Worm (Caenorhabditis elegans): ENCODE results near the gene H27A22.1.

- TF ChIP-seq lsy-2 (tag; optimal IDR thresholded peaks at IDR 0.05), result no peak
- no peak for TF ChIP-seq Y55F3AM.14 (GFP tag; optimal IDR thresholded peaks at IDR 0.05)
- no peak for TF ChIP-seq lin-11 (tag; optimal IDR thresholded peaks at IDR 0.05)
- no peak for TF ChIP-seq lin-13 (GFP tag; optimal IDR thresholded peaks at IDR 0.05)
- TF ChIP-seq blmp-1 (tag; optimal IDR thresholded peaks at IDR 0.05; ENCODE audit: insufficient read depth), result no peak
- no peak for TF ChIP-seq unc-39 (tag; optimal IDR thresholded peaks at IDR 0.05)
- TF ChIP-seq fos-1 (tag; optimal IDR thresholded peaks at IDR 0.05), result no peak
- no peak for TF ChIP-seq ceh-16 (tag; optimal IDR thresholded peaks at IDR 0.05)
- TF ChIP-seq skn-1 (tag; optimal IDR thresholded peaks at IDR 0.05), result no peak
Observed at ce11 chrV:10615496-10615895, 13.1 kb downstream of the H27A22.1 start, which contains the start of gene H09F14.1.
